Worm (Caenorhabditis elegans) whole organism, mixed stage, embryonic: Measurements from ENCODE around the gene paic-1.

Experiments
- M03D4.4 ChIP-seq: sonication (generic microtip); optimal IDR thresholded peaks from 2 replicates; lab custom pipeline; 2017; ENCODE audit warnings: mild to moderate bottlenecking, missing genetic modification characterization, missing compliant biosample characterization
- blmp-1 ChIP-seq: fragments of 150-350 bp; optimal IDR thresholded peaks from 2 replicates; lab custom pipeline; 2014; ENCODE audit warnings: missing biosample characterization, missing genetic modification characterization
- ceh-39 ChIP-seq: fragments of 150-350 bp; optimal IDR thresholded peaks from 2 replicates; lab custom pipeline; 2014; ENCODE audit warnings: missing biosample characterization, missing genetic modification characterization
- ceh-43 ChIP-seq: fragments of 200-800 bp; sonication (Bioruptor generic); optimal IDR thresholded peaks from 2 replicates; lab custom pipeline; 2018; ENCODE audit warnings: mild to moderate bottlenecking, missing genetic modification characterization, moderate library complexity, missing compliant biosample characterization
- ceh-83 ChIP-seq: fragments of 200-800 bp; sonication (Bioruptor generic); optimal IDR thresholded peaks from 2 replicates; lab custom pipeline; 2018; ENCODE audit warnings: mild to moderate bottlenecking, missing genetic modification characterization, missing compliant biosample characterization
- ces-1 ChIP-seq: fragments of 150-350 bp; optimal IDR thresholded peaks from 2 replicates; lab custom pipeline; 2014; ENCODE audit warnings: missing biosample characterization, missing genetic modification reagents, missing genetic modification characterization
- cnd-1 ChIP-seq: fragments of 200-800 bp; sonication (Bioruptor generic); optimal IDR thresholded peaks from 2 replicates; lab custom pipeline; 2018; ENCODE audit warnings: mild to moderate bottlenecking, missing genetic modification characterization, missing compliant biosample characterization
- drap-1 ChIP-seq: fragments of 200-800 bp; sonication (Bioruptor generic); optimal IDR thresholded peaks from 3 replicates; lab custom pipeline; 2018; ENCODE audit warnings: mild to moderate bottlenecking, missing genetic modification characterization, missing compliant biosample characterization
- elt-1 ChIP-seq: sonication (generic microtip); optimal IDR thresholded peaks from 2 replicates; lab custom pipeline; 2017; ENCODE audit warnings: missing genetic modification characterization, mild to moderate bottlenecking, missing compliant biosample characterization, antibody characterized with exemption, moderate library complexity, borderline replicate concordance; ENCODE audit not compliant: insufficient read depth
- flh-1 ChIP-seq: fragments of 200-800 bp; sonication (Bioruptor generic); optimal IDR thresholded peaks from 2 replicates; lab custom pipeline; 2018; ENCODE audit warnings: mild to moderate bottlenecking, missing genetic modification characterization, moderate library complexity, missing compliant biosample characterization
- ham-2 ChIP-seq: fragments of 200-800 bp; sonication (Bioruptor generic); optimal IDR thresholded peaks from 2 replicates; lab custom pipeline; 2018; ENCODE audit warnings: mild to moderate bottlenecking, missing genetic modification characterization, missing compliant biosample characterization
- hlh-1 ChIP-seq: fragments of 150-350 bp; optimal IDR thresholded peaks from 2 replicates; lab custom pipeline; 2014; ENCODE audit warnings: missing biosample characterization, missing genetic modification reagents, missing genetic modification characterization
- lin-32 ChIP-seq: fragments of 200-800 bp; sonication (Bioruptor generic); optimal IDR thresholded peaks from 2 replicates; lab custom pipeline; 2018; ENCODE audit warnings: mild to moderate bottlenecking, missing genetic modification characterization, missing compliant biosample characterization
- lsy-2 ChIP-seq: fragments of 150-350 bp; optimal IDR thresholded peaks from 2 replicates; lab custom pipeline; 2014; ENCODE audit warnings: missing biosample characterization, missing genetic modification characterization
- mab-5 ChIP-seq: fragments of 150-350 bp; optimal IDR thresholded peaks from 2 replicates; lab custom pipeline; 2014; ENCODE audit warnings: missing biosample characterization, missing genetic modification characterization
- mep-1 ChIP-seq: fragments of 150-350 bp; optimal IDR thresholded peaks from 2 replicates; lab custom pipeline; 2017; ENCODE audit warnings: missing biosample characterization, missing genetic modification reagents, missing genetic modification characterization, inconsistent platforms
- nhr-237 ChIP-seq: fragments of 150-350 bp; optimal IDR thresholded peaks from 2 replicates; lab custom pipeline; 2014; ENCODE audit warnings: missing biosample characterization, missing genetic modification characterization
- nhr-28 ChIP-seq: fragments of 150-350 bp; optimal IDR thresholded peaks from 2 replicates; lab custom pipeline; 2014; ENCODE audit warnings: missing biosample characterization, missing genetic modification characterization
- nhr-76 ChIP-seq: sonication (generic microtip); optimal IDR thresholded peaks from 2 replicates; lab custom pipeline; 2017; ENCODE audit warnings: missing biosample characterization, missing genetic modification characterization
- pha-4 ChIP-seq: fragments of 150-350 bp; optimal IDR thresholded peaks from 2 replicates; lab custom pipeline; 2018; ENCODE audit warnings: missing biosample characterization, missing genetic modification reagents, missing genetic modification characterization
- sem-2 ChIP-seq: fragments of 200-800 bp; sonication (Bioruptor generic); optimal IDR thresholded peaks from 2 replicates; lab custom pipeline; 2018; ENCODE audit warnings: mild to moderate bottlenecking, missing genetic modification characterization, missing compliant biosample characterization
- tbx-8 ChIP-seq: fragments of 200-800 bp; sonication (Bioruptor generic); optimal IDR thresholded peaks from 2 replicates; lab custom pipeline; 2018; ENCODE audit warnings: mild to moderate bottlenecking, missing genetic modification characterization, moderate library complexity, missing compliant biosample characterization
- unc-120 ChIP-seq: sonication (generic microtip); optimal IDR thresholded peaks from 2 replicates; lab custom pipeline; 2017; ENCODE audit warnings: missing genetic modification characterization, missing compliant biosample characterization; ENCODE audit not compliant: poor library complexity, severe bottlenecking
- unc-39 ChIP-seq: fragments of 150-350 bp; optimal IDR thresholded peaks from 2 replicates; lab custom pipeline; 2014; ENCODE audit warnings: missing biosample characterization, missing genetic modification characterization
- unc-62 ChIP-seq: fragments of 150-350 bp; optimal IDR thresholded peaks from 2 replicates; lab custom pipeline; 2014; ENCODE audit warnings: missing biosample characterization, missing genetic modification reagents, missing genetic modification characterization

The paic-1 gene

DNA sequence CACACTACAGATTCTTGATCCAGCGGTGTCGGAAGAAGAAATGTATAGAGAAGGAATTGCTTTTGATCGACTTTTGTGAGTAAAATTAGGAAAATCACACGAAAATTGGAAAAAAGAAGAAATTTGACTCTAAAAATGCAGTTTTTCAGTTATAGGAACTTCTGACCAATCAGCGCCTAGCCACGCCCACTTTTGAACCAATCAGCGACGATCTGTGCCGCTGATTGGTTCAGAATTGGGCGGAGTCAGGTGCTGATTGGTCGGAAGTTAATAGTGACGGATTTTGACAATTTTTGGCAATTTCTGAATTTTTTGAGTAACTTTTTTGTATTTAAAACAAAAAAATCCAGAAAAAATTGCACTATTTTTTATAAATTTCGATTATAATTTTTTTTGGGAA lies 30.8 kb downstream of the paic-1 start:
- no peak for TF ChIP-seq nhr-76 (tag; lab: Kevin White, UChicago)
- TF ChIP-seq nhr-237 (tag; lab: Kevin White, UChicago) = no peak

DNA sequence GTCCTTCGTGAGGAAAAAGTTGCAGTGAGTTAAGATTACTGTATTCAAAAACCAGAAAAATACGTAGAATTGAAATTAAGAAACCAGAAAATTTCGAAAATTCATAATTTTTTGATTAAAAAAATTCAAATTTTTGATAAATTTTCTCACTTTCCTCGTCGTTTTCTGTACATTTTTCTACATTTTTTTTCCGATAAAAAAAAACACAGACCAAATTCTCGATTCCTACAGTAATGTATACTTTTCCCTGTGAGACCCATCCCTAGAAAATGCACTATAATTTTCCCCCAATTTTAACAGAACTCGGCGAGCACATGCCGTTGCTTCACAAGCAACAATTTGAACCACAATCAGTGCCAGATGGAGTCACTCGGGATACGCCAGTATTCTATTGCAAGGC lies 32.4 kb downstream of the paic-1 start, which contains the start of gene athp-2:
TSS of gene athp-2 (plus strand) at position 301 of the 400 bp plus-strand sequence.
- TF ChIP-seq drap-1 (GFP tag; lab: Kevin White, UChicago) (no peak), ces-1 (no peak), mep-1 (tag; lab: Kevin White, UChicago) (no peak), nhr-76 (tag; lab: Kevin White, UChicago) (no peak), unc-120 (tag; lab: Kevin White, UChicago) (no peak), M03D4.4 (no peak), nhr-237 (tag; lab: Kevin White, UChicago) (no peak)

DNA sequence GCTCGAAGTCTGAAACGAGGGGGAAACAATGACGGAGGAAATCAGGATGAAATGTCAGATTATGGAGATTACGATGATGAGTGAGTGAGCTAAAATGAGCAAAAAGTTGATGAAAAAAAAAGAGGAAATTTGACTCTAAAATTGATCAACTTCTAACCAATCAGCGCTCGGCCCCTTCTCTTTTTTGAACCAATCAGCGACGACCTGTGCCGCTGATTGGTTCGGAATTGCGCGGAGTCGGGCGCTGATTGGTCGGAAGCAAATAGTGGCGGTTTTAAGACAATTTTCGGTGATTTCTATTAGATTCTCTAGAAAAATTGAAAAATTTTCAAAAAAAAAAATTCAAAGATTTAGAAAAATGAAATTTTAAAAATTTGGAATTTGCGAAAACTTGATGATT lies 34.6 kb downstream of the paic-1 start:
- TF ChIP-seq drap-1 (GFP tag; lab: Kevin White, UChicago) = no peak
- no peak for TF ChIP-seq blmp-1 (tag; lab: Kevin White, UChicago)
- no peak for TF ChIP-seq sem-2 (GFP tag; lab: Kevin White, UChicago)
- TF ChIP-seq tbx-8 (GFP tag; lab: Kevin White, UChicago) = no peak
- no peak for TF ChIP-seq ceh-83 (GFP tag; lab: Kevin White, UChicago)
- no peak for TF ChIP-seq pha-4 (tag; lab: Kevin White, UChicago)
- TF ChIP-seq hlh-1 (tag; lab: Kevin White, UChicago) = no peak
- TF ChIP-seq mep-1 (tag; lab: Kevin White, UChicago) = no peak
- no peak for TF ChIP-seq nhr-28 (tag; lab: Kevin White, UChicago)
- no peak for TF ChIP-seq elt-1 (tag; lab: Kevin White, UChicago)
- no peak for TF ChIP-seq ceh-43 (GFP tag; lab: Kevin White, UChicago)
- no peak for TF ChIP-seq lsy-2
- TF ChIP-seq cnd-1 (tag; lab: Kevin White, UChicago) = no peak
- no peak for TF ChIP-seq lin-32

DNA sequence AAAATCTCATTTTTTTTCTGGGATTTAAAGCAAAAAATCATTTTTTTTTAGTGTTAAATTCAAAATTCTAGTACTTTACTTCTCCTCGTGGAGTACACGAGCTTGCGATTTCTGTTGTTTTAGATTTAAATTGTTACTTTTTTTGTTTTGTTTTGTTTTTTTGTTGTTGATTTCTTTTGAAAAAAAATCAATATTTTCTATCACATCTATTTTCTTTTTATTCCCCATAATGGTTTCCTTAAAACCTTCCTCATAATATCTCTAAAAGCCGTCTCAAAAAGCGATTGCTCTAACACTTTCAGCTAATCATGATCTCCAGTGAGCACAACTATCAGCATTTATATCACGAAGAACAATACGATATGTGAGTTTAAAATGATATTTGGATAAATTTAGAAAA lies 37.9 kb downstream of the paic-1 start, which contains the start of gene madf-3:
TSS of gene madf-3 (plus strand) at position 301 of the 400 bp plus-strand sequence.
- TF ChIP-seq sem-2 (GFP tag; lab: Kevin White, UChicago) (no peak), nhr-237 (tag; lab: Kevin White, UChicago) (no peak), nhr-28 (tag; lab: Kevin White, UChicago) (no peak), unc-62 (GFP tag; lab: Kevin White, UChicago) (no peak), M03D4.4 (no peak)

DNA sequence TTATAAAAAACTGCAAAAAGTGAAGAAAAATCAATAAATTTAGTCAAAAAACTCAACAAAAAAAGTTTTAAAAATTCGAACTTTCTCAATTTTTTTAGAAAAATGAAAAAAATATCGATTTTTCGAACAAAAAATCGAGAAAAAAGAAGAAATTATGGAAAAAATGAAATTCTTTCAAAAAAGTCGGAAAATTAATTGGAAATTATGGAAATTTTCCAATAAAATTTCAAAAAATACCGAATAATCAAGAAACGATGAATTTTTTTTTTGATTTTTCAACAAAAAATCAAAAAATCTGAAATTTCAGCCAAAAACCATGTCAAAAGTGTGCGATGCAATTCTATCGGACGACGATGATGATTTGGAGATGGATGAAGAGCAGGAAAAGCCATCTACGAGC lies 43.6 kb downstream of the paic-1 start, which contains the start of gene H20J04.4:
TSS of gene H20J04.4 (plus strand) at position 301 of the 400 bp plus-strand sequence.
- TF ChIP-seq nhr-28 (tag; lab: Kevin White, UChicago) = no peak
- TF ChIP-seq ceh-39 (tag; lab: Kevin White, UChicago) = no peak
- no peak for TF ChIP-seq mab-5 (tag; lab: Kevin White, UChicago)
- no peak for TF ChIP-seq unc-39 (tag; lab: Kevin White, UChicago)

DNA sequence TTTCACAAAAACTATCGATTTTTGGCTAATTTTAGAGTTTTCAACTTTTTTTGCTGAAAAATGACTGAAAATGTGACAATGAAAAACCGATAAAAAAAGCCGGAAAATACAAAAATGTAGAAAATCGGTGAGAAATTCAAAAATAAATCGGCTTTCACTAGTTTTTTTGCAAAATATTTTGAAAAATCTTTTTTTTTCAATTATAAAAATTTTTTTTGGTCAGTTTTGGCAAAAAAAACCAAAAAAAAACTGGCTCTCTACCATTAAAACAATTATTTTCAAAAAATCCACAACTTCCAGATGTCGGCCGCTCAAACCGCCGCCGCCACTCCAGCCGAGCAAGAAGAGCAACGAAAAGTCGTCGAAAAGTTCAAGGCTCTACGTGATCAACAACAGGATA lies 45.9 kb downstream of the paic-1 start, which contains the start of gene pfd-2:
TSS of gene pfd-2 (plus strand) at position 301 of the 400 bp plus-strand sequence.
- no peak for TF ChIP-seq elt-1 (tag; lab: Kevin White, UChicago)
- no peak for TF ChIP-seq sem-2 (GFP tag; lab: Kevin White, UChicago)
- TF ChIP-seq unc-62 (GFP tag; lab: Kevin White, UChicago) = no peak
- TF ChIP-seq, all 35 proteins: peak for 0

DNA sequence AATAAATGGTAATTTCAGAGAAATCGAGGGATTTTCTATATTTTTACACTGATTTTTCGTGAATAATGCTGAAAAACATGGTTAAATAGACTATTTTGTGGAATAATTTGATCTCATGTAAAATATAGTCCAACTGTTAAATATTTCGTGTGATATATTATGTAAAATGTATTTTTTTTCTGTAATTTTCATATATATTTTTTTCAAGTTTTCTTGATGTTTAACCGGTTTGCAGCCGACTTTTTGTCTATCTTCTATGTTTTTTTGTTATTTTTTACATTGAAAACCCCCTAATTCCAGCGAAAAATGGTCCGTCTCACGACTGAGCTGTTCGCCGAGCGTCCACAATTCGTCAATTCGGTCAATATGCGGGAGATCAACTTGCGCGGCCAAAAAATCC lies 48.3 kb downstream of the paic-1 start, which contains the start of gene mog-2:
TSS of gene mog-2 (plus strand) at position 301 of the 400 bp plus-strand sequence.
- TF ChIP-seq ceh-83 (GFP tag; lab: Kevin White, UChicago) (no peak), unc-62 (GFP tag; lab: Kevin White, UChicago) (no peak), unc-39 (tag; lab: Kevin White, UChicago) (no peak)

DNA sequence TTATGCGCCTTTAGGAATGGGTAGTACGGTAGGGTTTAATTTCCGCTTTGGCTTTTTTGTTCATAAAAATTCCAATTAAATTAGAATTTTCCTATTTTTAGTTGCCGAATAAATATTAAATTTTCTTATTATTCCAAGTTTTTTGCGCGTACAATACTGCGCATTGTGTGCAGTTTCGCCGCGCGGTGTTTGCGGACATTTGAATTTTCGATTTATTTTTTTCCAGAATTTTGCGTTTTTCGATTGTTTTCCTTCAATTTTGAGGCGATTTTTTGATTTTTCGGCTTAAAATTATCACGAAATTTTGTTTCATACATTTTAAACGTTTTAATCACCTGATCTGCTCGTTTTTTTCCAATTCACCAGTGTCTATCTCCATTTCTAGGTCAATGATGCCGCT lies 49.5 kb downstream of the paic-1 start, which contains the start of gene H20J04.6:
TSS of gene H20J04.6 (plus strand) at position 386 of the 400 bp plus-strand sequence.
- no peak for TF ChIP-seq ham-2 (GFP tag; lab: Kevin White, UChicago)
- TF ChIP-seq ceh-83 (GFP tag; lab: Kevin White, UChicago) = peak; percentile 13
- no peak for TF ChIP-seq nhr-76 (tag; lab: Kevin White, UChicago)
- TF ChIP-seq ces-1 = peak; percentile 18
- TF ChIP-seq lsy-2 = peak; percentile 39
- TF ChIP-seq mep-1 (tag; lab: Kevin White, UChicago) = peak; percentile 29
- TF ChIP-seq unc-120 (tag; lab: Kevin White, UChicago) = no peak
- TF ChIP-seq flh-1 = no peak
- TF ChIP-seq, all 35 proteins: peak for 4
